Fruit fly (Drosophila melanogaster) whole organism, embryonic: ENCODE data around the gene CG10841.

Experiments
- Atf-2 ChIP-seq: fragments of 200-800 bp; sonication (Bioruptor generic); optimal IDR thresholded peaks from 2 replicates; lab custom pipeline; 2016; ENCODE audit warnings: missing biosample characterization, missing genetic modification characterization
- Atf3 ChIP-seq: fragments of 200-800 bp; sonication (Bioruptor generic); optimal IDR thresholded peaks from 3 replicates; lab custom pipeline; 2016; ENCODE audit warnings: missing biosample characterization, missing genetic modification characterization
- BEAF-32 ChIP-seq: fragments of 200-800 bp; sonication (Bioruptor generic); optimal IDR thresholded peaks from 3 replicates; lab custom pipeline; 2017; ENCODE audit warnings: missing biosample characterization, missing genetic modification characterization, mild to moderate bottlenecking, moderate library complexity, missing genetic modification reagents
- CG10147 ChIP-seq: fragments of 200-800 bp; sonication (Bioruptor generic); optimal IDR thresholded peaks from 2 replicates; lab custom pipeline; 2019; ENCODE audit warnings: missing biosample characterization, mild to moderate bottlenecking, missing genetic modification characterization, moderate library complexity
- CG10267 ChIP-seq: fragments of 200-800 bp; sonication (Bioruptor generic); optimal IDR thresholded peaks from 2 replicates; lab custom pipeline; 2018; ENCODE audit warnings: missing biosample characterization, mild to moderate bottlenecking, missing genetic modification characterization, moderate library complexity
- CG10431 ChIP-seq: fragments of 200-800 bp; sonication (Bioruptor generic); optimal IDR thresholded peaks from 3 replicates; lab custom pipeline; 2018; ENCODE audit warnings: missing biosample characterization, mild to moderate bottlenecking, missing genetic modification characterization
- CG10462 ChIP-seq: fragments of 200-800 bp; sonication (Bioruptor generic); optimal IDR thresholded peaks from 2 replicates; lab custom pipeline; 2016; ENCODE audit warnings: missing biosample characterization, missing genetic modification characterization
- CG11696 ChIP-seq: fragments of 200-800 bp; sonication (Bioruptor generic); IDR thresholded peaks from 2 replicates; pipeline ENCODE4 v1.3.6; 2022; ENCODE audit warnings: missing biosample characterization, missing genetic modification characterization
- CG12104 ChIP-seq: fragments of 200-800 bp; sonication (Bioruptor generic); optimal IDR thresholded peaks from 3 replicates; lab custom pipeline; 2016; ENCODE audit warnings: missing biosample characterization, missing genetic modification characterization
- CG14710 ChIP-seq: fragments of 200-800 bp; sonication (Bioruptor generic); optimal IDR thresholded peaks from 3 replicates; lab custom pipeline; 2019; ENCODE audit warnings: missing biosample characterization, mild to moderate bottlenecking, missing genetic modification characterization, moderate library complexity
- CG14860 ChIP-seq: fragments of 200-800 bp; sonication (Bioruptor generic); IDR thresholded peaks from 3 replicates; pipeline ENCODE4 v1.3.6; 2022; ENCODE audit warnings: missing biosample characterization, missing genetic modification characterization; ENCODE audit not compliant: partially characterized antibody
- CG16863 ChIP-seq: fragments of 200-800 bp; sonication (Bioruptor generic); optimal IDR thresholded peaks from 3 replicates; lab custom pipeline; 2016; ENCODE audit warnings: missing biosample characterization, missing genetic modification characterization
- CG17568 ChIP-seq: fragments of 200-800 bp; sonication (Bioruptor generic); optimal IDR thresholded peaks from 2 replicates; lab custom pipeline; 2018; ENCODE audit warnings: missing biosample characterization, mild to moderate bottlenecking, missing genetic modification characterization, moderate library complexity
- CG1792 ChIP-seq: fragments of 200-800 bp; sonication (Bioruptor generic); optimal IDR thresholded peaks from 2 replicates; lab custom pipeline; 2016; ENCODE audit warnings: missing biosample characterization, missing genetic modification characterization
- CG31224 ChIP-seq: fragments of 200-800 bp; sonication (Bioruptor generic); IDR thresholded peaks from 2 replicates; pipeline ENCODE4 v1.3.6; 2022; ENCODE audit warnings: missing biosample characterization, missing genetic modification characterization
- CG42726 ChIP-seq: fragments of 200-800 bp; sonication (Bioruptor generic); IDR thresholded peaks from 2 replicates; pipeline ENCODE4 v1.3.6; 2022; ENCODE audit warnings: missing biosample characterization, missing genetic modification characterization; ENCODE audit not compliant: partially characterized antibody
- CG4707 ChIP-seq: fragments of 200-800 bp; sonication (Bioruptor generic); optimal IDR thresholded peaks from 2 replicates; lab custom pipeline; 2018; ENCODE audit warnings: missing biosample characterization, mild to moderate bottlenecking, missing genetic modification characterization, moderate library complexity
- CG4820 ChIP-seq: fragments of 200-800 bp; sonication (Bioruptor generic); optimal IDR thresholded peaks from 3 replicates; lab custom pipeline; 2016; ENCODE audit warnings: missing biosample characterization, missing genetic modification characterization
- CG5245 ChIP-seq: fragments of 200-800 bp; sonication (Bioruptor generic); optimal IDR thresholded peaks from 3 replicates; lab custom pipeline; 2016; ENCODE audit warnings: missing biosample characterization, missing genetic modification characterization
- CG9215 ChIP-seq: fragments of 200-800 bp; sonication (Bioruptor generic); IDR thresholded peaks from 2 replicates; pipeline ENCODE4 v1.3.6; 2022; ENCODE audit warnings: missing biosample characterization, missing genetic modification characterization
- D19A ChIP-seq: fragments of 200-800 bp; optimal IDR thresholded peaks from 3 replicates; lab custom pipeline; 2019; ENCODE audit warnings: missing biosample characterization, mild to moderate bottlenecking, missing genetic modification characterization, moderate library complexity
- Dp ChIP-seq: fragments of 200-800 bp; sonication (Bioruptor generic); optimal IDR thresholded peaks from 2 replicates; lab custom pipeline; 2018; ENCODE audit warnings: missing biosample characterization, mild to moderate bottlenecking, missing genetic modification characterization, moderate library complexity
- Dref ChIP-seq: fragments of 200-800 bp; sonication (Bioruptor generic); IDR thresholded peaks from 2 replicates; pipeline ENCODE4 v1.3.6; 2022; ENCODE audit warnings: missing biosample characterization, missing genetic modification characterization
- Opbp ChIP-seq: fragments of 200-800 bp; sonication (Bioruptor generic); IDR thresholded peaks from 3 replicates; pipeline ENCODE4 v1.3.6; 2022; ENCODE audit warnings: missing biosample characterization, missing genetic modification characterization; ENCODE audit not compliant: partially characterized antibody
- Poxn ChIP-seq: fragments of 200-800 bp; sonication (Bioruptor generic); IDR thresholded peaks from 2 replicates; pipeline ENCODE4 v1.3.6; 2022; ENCODE audit warnings: missing biosample characterization, missing genetic modification characterization
- Ravus ChIP-seq: fragments of 200-800 bp; sonication (Bioruptor generic); IDR thresholded peaks from 2 replicates; pipeline ENCODE4 v1.3.6; 2022; ENCODE audit warnings: missing biosample characterization, missing genetic modification characterization
- Tbp ChIP-seq: fragments of >200 bp; optimal IDR thresholded peaks from 2 replicates; lab custom pipeline; 2018; ENCODE audit warnings: missing biosample characterization, missing genetic modification characterization
- Xbp1 ChIP-seq: fragments of 200-800 bp; sonication (Bioruptor generic); optimal IDR thresholded peaks from 3 replicates; lab custom pipeline; 2016; ENCODE audit warnings: missing biosample characterization, mild to moderate bottlenecking, missing genetic modification characterization
- YL-1 ChIP-seq: fragments of 200-800 bp; sonication (Bioruptor generic); optimal IDR thresholded peaks from 3 replicates; lab custom pipeline; 2017; ENCODE audit warnings: missing biosample characterization, mild to moderate bottlenecking, missing genetic modification characterization
- bbx ChIP-seq: fragments of 200-800 bp; sonication (Bioruptor generic); IDR thresholded peaks from 2 replicates; pipeline ENCODE4 v1.3.6; 2022; ENCODE audit warnings: missing biosample characterization, missing genetic modification characterization; ENCODE audit not compliant: partially characterized antibody
- bcd ChIP-seq: fragments of 200-800 bp; sonication (Bioruptor generic); optimal IDR thresholded peaks from 2 replicates; lab custom pipeline; 2017; ENCODE audit warnings: missing biosample characterization, mild to moderate bottlenecking, missing genetic modification characterization
- cato ChIP-seq: fragments of 200-800 bp; sonication (Bioruptor generic); optimal IDR thresholded peaks from 2 replicates; lab custom pipeline; 2016; ENCODE audit warnings: missing biosample characterization, missing genetic modification characterization, borderline replicate concordance
- da ChIP-seq: fragments of 200-800 bp; sonication (Bioruptor generic); optimal IDR thresholded peaks from 2 replicates; lab custom pipeline; 2016; ENCODE audit warnings: missing biosample characterization, missing genetic modification characterization
- dmrt11E ChIP-seq: fragments of 200-800 bp; sonication (Bioruptor generic); optimal IDR thresholded peaks from 3 replicates; lab custom pipeline; 2018; ENCODE audit warnings: missing biosample characterization, mild to moderate bottlenecking, missing genetic modification characterization, moderate library complexity
- exex ChIP-seq: fragments of 200-800 bp; sonication (Bioruptor generic); optimal IDR thresholded peaks from 4 replicates; lab custom pipeline; 2018; ENCODE audit warnings: missing biosample characterization, mild to moderate bottlenecking, missing genetic modification characterization, moderate library complexity
- fd102C ChIP-seq: fragments of 200-800 bp; sonication (Bioruptor generic); optimal IDR thresholded peaks from 2 replicates; lab custom pipeline; 2018; ENCODE audit warnings: missing biosample characterization, mild to moderate bottlenecking, missing genetic modification characterization, moderate library complexity
- h ChIP-seq: fragments of >200 bp; optimal IDR thresholded peaks from 2 replicates; lab custom pipeline; 2017
- knrl ChIP-seq: fragments of 200-800 bp; sonication (Bioruptor generic); IDR thresholded peaks from 3 replicates; pipeline ENCODE4 v1.3.6; 2022; ENCODE audit warnings: missing biosample characterization, missing genetic modification characterization; ENCODE audit not compliant: partially characterized antibody
- lola ChIP-seq, 3 experiments: fragments of >200 bp in 2 of 3; fragments of 200-800 bp in 1 of 3; sonication (Bioruptor generic) in 1 of 3; optimal IDR thresholded peaks; 2 replicates each; lab custom pipeline; 2017 to 2019; ENCODE audit warnings: missing biosample characterization in 3 of 3, missing genetic modification characterization in 3 of 3, mild to moderate bottlenecking in 1 of 3, moderate library complexity in 1 of 3
- mirr ChIP-seq: fragments of 200-800 bp; sonication (Bioruptor generic); optimal IDR thresholded peaks from 3 replicates; lab custom pipeline; 2018; ENCODE audit warnings: missing biosample characterization, mild to moderate bottlenecking, missing genetic modification characterization
- sens ChIP-seq: fragments of 200-800 bp; sonication (Bioruptor generic); peaks from one replicate; lab custom pipeline; 2016; ENCODE audit warnings: missing biosample characterization, missing genetic modification characterization
- slbo ChIP-seq: fragments of 200-800 bp; sonication (Bioruptor generic); IDR thresholded peaks from 2 replicates; pipeline ENCODE4 v1.3.6; 2022; ENCODE audit warnings: missing biosample characterization, missing genetic modification characterization
- sqz ChIP-seq: fragments of 200-800 bp; sonication (Bioruptor generic); optimal IDR thresholded peaks from 3 replicates; lab custom pipeline; 2018; ENCODE audit warnings: missing biosample characterization, mild to moderate bottlenecking, missing genetic modification characterization
- toy ChIP-seq: fragments of 200-800 bp; sonication (Bioruptor generic); IDR thresholded peaks from 2 replicates; pipeline ENCODE4 v1.3.6; 2022; ENCODE audit warnings: missing biosample characterization, missing genetic modification characterization
- twi ChIP-seq: fragments of 200-800 bp; optimal IDR thresholded peaks from 2 replicates; lab custom pipeline; 2019; ENCODE audit warnings: missing biosample characterization, mild to moderate bottlenecking, missing genetic modification characterization, moderate library complexity
- unpg ChIP-seq: fragments of 200-800 bp; sonication (Bioruptor generic); optimal IDR thresholded peaks from 3 replicates; lab custom pipeline; 2018; ENCODE audit warnings: missing biosample characterization, mild to moderate bottlenecking, missing genetic modification characterization, moderate library complexity
- vnd ChIP-seq: fragments of 200-800 bp; sonication (Bioruptor generic); IDR thresholded peaks from 3 replicates; pipeline ENCODE4 v1.3.6; 2022; ENCODE audit warnings: missing biosample characterization, missing genetic modification characterization; ENCODE audit not compliant: partially characterized antibody

The CG10841 gene

dm6 chr3R:13674492-13675033 is 42.8 kb downstream of the CG10841 start, which contains the start of gene Task6 (continued):
- TF ChIP-seq CG10267 (tag; lab: Kevin White, UChicago) (peak; percentile 6), knrl (GFP tag; lab: Robert Waterston, UW) (no peak), YL-1 (GFP tag; lab: Kevin White, UChicago) (no peak), slbo (GFP tag; lab: Robert Waterston, UW) (no peak), Xbp1 (GFP tag; lab: Kevin White, UChicago) (no peak), CG16863 (no peak), CG12104 (GFP tag; lab: Kevin White, UChicago) (no peak), bbx (no peak), sqz (GFP tag; lab: Kevin White, UChicago) (peak; percentile 6), twi (no peak), unpg (GFP tag; lab: Kevin White, UChicago) (no peak), da (GFP tag; lab: Kevin White, UChicago) (no peak), Ravus (no peak), Tbp (GFP tag; lab: Kevin White, UChicago) (peak; percentile 42), CG14710 (tag; lab: Kevin White, UChicago) (peak; percentile 48), h (lab: Kevin White, UChicago) (no peak), Poxn (no peak), CG14860 (GFP tag; lab: Robert Waterston, UW) (no peak), CG10462 (GFP tag; lab: Kevin White, UChicago) (no peak), CG9215 (GFP tag; lab: Robert Waterston, UW) (no peak), mirr (GFP tag; lab: Kevin White, UChicago) (no peak), toy (GFP tag; lab: Robert Waterston, UW) (no peak), cato (GFP tag; lab: Kevin White, UChicago) (no peak), exex (tag; lab: Kevin White, UChicago) (no peak), CG1792 (no peak), CG17568 (no peak)
- TF ChIP-seq, all 482 proteins: peak for 20

- peak; percentile 89 for TF ChIP-seq sens (GFP tag; lab: Kevin White, UChicago)
- 0 out of 2 replicates have a peak, but pooled peaks have one; percentile 43 for TF ChIP-seq CG11696 (GFP tag; lab: Robert Waterston, UW)
- TF ChIP-seq bcd (GFP tag; lab: Kevin White, UChicago): peak; percentile 60
- TF ChIP-seq dmrt11E (tag; lab: Kevin White, UChicago): peak; percentile 30
- TF ChIP-seq vnd (GFP tag; lab: Robert Waterston, UW): no peak
- TF ChIP-seq Xbp1 (GFP tag; lab: Kevin White, UChicago): peak; percentile 66
- no peak for TF ChIP-seq CG5245
- TF ChIP-seq CG10431 (GFP tag; lab: Kevin White, UChicago): peak; percentile 71
- TF ChIP-seq Atf-2: peak; percentile 35
- peak; percentile 39 for TF ChIP-seq Atf3 (GFP tag; lab: Kevin White, UChicago)
- no peak for TF ChIP-seq CG4820
- TF ChIP-seq CG14860 (GFP tag; lab: Robert Waterston, UW): no peak
- peak; percentile 17 for TF ChIP-seq Dp (GFP tag; lab: Kevin White, UChicago)
- peak; percentile 18 for TF ChIP-seq BEAF-32 (GFP tag; lab: Kevin White, UChicago)
- no peak for TF ChIP-seq fd102C (GFP tag; lab: Kevin White, UChicago)
- no peak for TF ChIP-seq Dref
- no peak for TF ChIP-seq Opbp (GFP tag; lab: Robert Waterston, UW)
- peak; percentile 48 for TF ChIP-seq CG31224
- TF ChIP-seq CG10147 (GFP tag; lab: Kevin White, UChicago): no peak
- no peak for TF ChIP-seq CG4707
- TF ChIP-seq D19A (tag; lab: Kevin White, UChicago): peak; percentile 71
- no peak for TF ChIP-seq CG42726 (GFP tag; lab: Robert Waterston, UW)
- TF ChIP-seq lola (GFP tag; optimal IDR thresholded peaks at IDR 0.05; lab: Kevin White, UChicago): peak in 1 of 3 experiments; percentile 20
These were observed 44.7 kb downstream of the CG10841 start, which contains the start of the genes Lkb1 and CG9588 for dm6 chr3R:13676137-13677086. Gene Lkb1 (plus strand): TSS chr3R:13676549. Gene CG9588 (minus strand): TSS chr3R:13676681.
